Worm (Caenorhabditis elegans): ENCODE measurements around the gene unc-82.
A peak's percentile ranks its signal among the peaks of the same experiment; 100 is the strongest.

The unc-82 gene

DNA sequence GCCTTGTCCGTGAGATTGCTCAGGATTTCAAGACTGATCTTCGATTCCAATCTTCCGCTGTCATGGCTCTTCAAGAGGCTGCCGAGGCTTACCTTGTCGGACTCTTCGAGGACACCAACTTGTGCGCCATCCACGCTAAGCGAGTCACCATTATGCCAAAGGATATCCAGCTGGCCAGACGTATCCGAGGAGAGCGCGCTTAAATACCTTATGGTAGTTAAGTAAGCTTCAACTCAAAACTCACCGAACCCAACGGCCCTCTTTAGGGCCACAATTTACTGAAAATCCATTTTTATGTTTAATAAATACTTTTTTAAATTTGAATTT, 64.1 kb downstream of the unc-82 start (continued):
- TF ChIP-seq Y79H2A.3 (GFP tag; conservative IDR thresholded peaks at IDR 0.05) (no peak; the same call in 1 of the 2 replicates), let-607 (tag; optimal IDR thresholded peaks at IDR 0.05) (no peak), tbp1 (GFP tag; optimal IDR thresholded peaks at IDR 0.05) (peak; percentile 34), ceh-100 (GFP tag; IDR thresholded peaks at IDR 0.05) (no peak; the same call in 1 of the 2 replicates), F57A8.1 (GFP tag; optimal IDR thresholded peaks at IDR 0.05) (no peak), repo-1 (tag; optimal IDR thresholded peaks at IDR 0.05) (no peak), madf-8 (GFP tag; conservative IDR thresholded peaks at IDR 0.05) (no peak; the same call in 1 of the 2 replicates), F49E8.2 (tag; optimal IDR thresholded peaks at IDR 0.05; ENCODE audit: insufficient read depth) (no peak), die-1 (tag; optimal IDR thresholded peaks at IDR 0.05) (peak; percentile 53), ama-1 (optimal IDR thresholded peaks at IDR 0.05) (no peak), ama-1 (GFP tag; optimal IDR thresholded peaks at IDR 0.05) (no peak), F52B5.7 (tag; optimal IDR thresholded peaks at IDR 0.05) (no peak), snpc-1.3 (tag; optimal IDR thresholded peaks at IDR 0.05; ENCODE audit: insufficient read depth) (no peak), rec-8 (tag; optimal IDR thresholded peaks at IDR 0.05) (peak in 1 of 2 experiments; percentile 32), unc-62 (GFP tag; optimal IDR thresholded peaks at IDR 0.05) (no peak), T26A5.8 (tag; optimal IDR thresholded peaks at IDR 0.05) (no peak), ekl-4 (GFP tag; IDR thresholded peaks at IDR 0.05) (peak; percentile 57; the same call in 1 of the 2 replicates), hrde-1 (tag; optimal IDR thresholded peaks at IDR 0.05; ENCODE audit: borderline replicate concordance) (peak; percentile 91), lsy-27 (tag; optimal IDR thresholded peaks at IDR 0.05; ENCODE audit: borderline replicate concordance, insufficient read depth) (no peak), lsl-1 (GFP tag; optimal IDR thresholded peaks at IDR 0.05) (peak; percentile 24), nhr-120 (GFP tag; IDR thresholded peaks at IDR 0.05) (no peak), mel-28 (tag; optimal IDR thresholded peaks at IDR 0.05; ENCODE audit: borderline replicate concordance) (no peak), lin-40 (tag; optimal IDR thresholded peaks at IDR 0.05) (no peak), hsf-1 (GFP tag; IDR thresholded peaks at IDR 0.05) (0 out of 2 replicates have a peak, but pooled peaks have one; percentile 50), snpc-3.4 (tag; optimal IDR thresholded peaks at IDR 0.05) (no peak), C17E4.6 (GFP tag; IDR thresholded peaks at IDR 0.05) (peak; percentile 51), lin-26 (GFP tag; IDR thresholded peaks at IDR 0.05) (peak; percentile 84), nhr-179 (tag; optimal IDR thresholded peaks at IDR 0.05) (no peak), ets-4 (GFP tag; optimal IDR thresholded peaks at IDR 0.05) (no peak), K12H6.12 (tag; optimal IDR thresholded peaks at IDR 0.05) (no peak), F10E7.11 (tag; optimal IDR thresholded peaks at IDR 0.05) (no peak), sptf-2 (GFP tag; optimal IDR thresholded peaks at IDR 0.05) (no peak), aptf-2 (GFP tag; conservative IDR thresholded peaks at IDR 0.05) (no peak), dpl-1 (GFP tag; optimal IDR thresholded peaks at IDR 0.05) (no peak), xnd-1 (tag; optimal IDR thresholded peaks at IDR 0.05) (peak; percentile 3), dox-1 (GFP tag; IDR thresholded peaks at IDR 0.05) (no peak), ztf-28 (GFP tag; IDR thresholded peaks at IDR 0.05) (no peak), ztf-25 (GFP tag; IDR thresholded peaks at IDR 0.05) (no peak), nhr-80 (tag; optimal IDR thresholded peaks at IDR 0.05) (no peak), egrh-3 (GFP tag; IDR thresholded peaks at IDR 0.05) (no peak), F22D6.2 (tag; optimal IDR thresholded peaks at IDR 0.05) (no peak)

Measured in whole organism, young adult.